Fruit fly (Drosophila melanogaster): Measurements from ENCODE around the gene alph.

DNA sequence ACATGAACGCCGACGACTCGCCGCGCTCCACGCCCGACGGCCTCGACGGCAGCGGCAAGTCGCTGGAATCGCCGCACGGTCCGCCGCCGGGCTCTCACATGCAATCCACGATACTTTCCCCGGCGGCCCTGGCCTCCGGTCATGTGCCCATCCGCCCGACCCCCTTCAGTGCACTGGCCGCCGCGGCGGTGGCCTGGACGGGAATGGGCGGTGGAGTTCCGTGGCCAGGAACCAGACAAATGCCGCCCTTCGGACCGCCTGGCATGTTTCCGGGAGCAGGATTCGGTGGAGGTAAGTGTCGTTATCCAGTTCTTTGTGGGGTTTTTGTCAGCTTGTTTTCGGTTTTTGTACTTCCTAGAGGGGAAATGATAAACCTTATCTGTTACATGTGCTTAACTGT, 34.1 kb upstream of the alph start:
- no peak for TF ChIP-seq Ets65A (GFP tag)
- no peak for TF ChIP-seq hbn (GFP tag; IDR thresholded peaks at IDR 0.05; ENCODE audit: partially characterized antibody)
- no peak for TF ChIP-seq CG1529 (GFP tag; optimal IDR thresholded peaks at IDR 0.05)
- TF ChIP-seq crp (GFP tag; optimal IDR thresholded peaks at IDR 0.05), result no peak
- TF ChIP-seq CG13894 (tag; optimal IDR thresholded peaks at IDR 0.05), result no peak
- no peak for TF ChIP-seq br (optimal IDR thresholded peaks at IDR 0.05)
- no peak for TF ChIP-seq MBD-R2 (GFP tag; IDR thresholded peaks at IDR 0.05)
- no peak for TF ChIP-seq CG15601 (tag; optimal IDR thresholded peaks at IDR 0.05)
- TF ChIP-seq CG6254 (GFP tag; optimal IDR thresholded peaks at IDR 0.05), result no peak

Measured in whole organism, embryonic.